Worm (Caenorhabditis elegans): Measurements from ENCODE around the gene ubc-22.

Gene ubc-22

DNA sequence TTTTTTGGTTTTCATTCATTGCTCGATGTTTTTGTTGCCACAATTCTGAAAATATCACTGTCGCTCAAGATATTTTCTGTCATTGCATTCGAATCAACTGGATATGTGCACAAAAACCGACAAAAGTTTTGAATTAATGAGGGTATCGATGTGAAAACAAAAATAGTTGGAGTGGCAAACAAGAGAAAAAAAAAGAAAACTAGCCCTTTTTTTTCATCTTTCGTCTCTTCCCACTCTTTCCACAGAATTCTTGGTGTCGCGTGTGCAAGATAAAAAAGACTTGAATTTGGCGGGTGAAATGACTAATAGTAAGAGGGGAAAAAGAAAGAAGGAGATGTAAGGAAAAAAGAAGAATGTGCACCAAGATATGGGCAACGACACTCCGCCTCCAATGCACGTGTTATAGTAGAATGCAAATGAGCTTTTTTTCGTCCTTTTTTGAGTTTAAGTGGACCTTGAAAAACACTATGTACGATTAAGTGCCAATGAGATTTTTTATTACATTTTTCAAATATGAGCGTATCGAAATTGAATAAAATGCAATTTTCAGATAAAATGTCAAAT is at the start of gene ubc-22, which contains the start of gene ubc-21:
Gene ubc-22 (minus strand): TSS at position 51 of the 564 bp plus-strand sequence.
Gene ubc-21 (plus strand): TSS at position 514 of the 564 bp plus-strand sequence.
- TF ChIP-seq ceh-82 (tag; optimal IDR thresholded peaks at IDR 0.05): no peak
- no peak for TF ChIP-seq ZK546.5 (tag; optimal IDR thresholded peaks at IDR 0.05)
- TF ChIP-seq crh-2 (tag; optimal IDR thresholded peaks at IDR 0.05): no peak
- TF ChIP-seq elt-3 (tag; optimal IDR thresholded peaks at IDR 0.05): no peak
- no peak for TF ChIP-seq blmp-1 (tag; optimal IDR thresholded peaks at IDR 0.05; ENCODE audit: insufficient read depth)
- TF ChIP-seq mdl-1 (tag; optimal IDR thresholded peaks at IDR 0.05): peak in 1 of 2 experiments; percentile 72
- TF ChIP-seq nhr-21 (tag; optimal IDR thresholded peaks at IDR 0.05): no peak
- TF ChIP-seq nhr-129 (tag; optimal IDR thresholded peaks at IDR 0.05): peak; percentile 14
- no peak for TF ChIP-seq nhr-10 (tag; optimal IDR thresholded peaks at IDR 0.05)
- TF ChIP-seq ztf-4 (tag; optimal IDR thresholded peaks at IDR 0.05): no peak
- no peak for TF ChIP-seq Y55F3AM.14 (GFP tag; optimal IDR thresholded peaks at IDR 0.05)
- peak; percentile 5 for TF ChIP-seq zag-1 (tag; optimal IDR thresholded peaks at IDR 0.05)
- TF ChIP-seq unc-39 (tag; optimal IDR thresholded peaks at IDR 0.05): no peak
- peak; percentile 67 for TF ChIP-seq unc-55 (GFP tag; optimal IDR thresholded peaks at IDR 0.05)
- TF ChIP-seq mab-5 (tag; optimal IDR thresholded peaks at IDR 0.05): no peak
- no peak for TF ChIP-seq nhr-23 (tag; optimal IDR thresholded peaks at IDR 0.05)
- TF ChIP-seq C34F6.9 (tag; optimal IDR thresholded peaks at IDR 0.05): peak; percentile 47
- no peak for TF ChIP-seq ceh-16 (tag; optimal IDR thresholded peaks at IDR 0.05)
- no peak for TF ChIP-seq dmd-4 (tag; optimal IDR thresholded peaks at IDR 0.05)

DNA sequence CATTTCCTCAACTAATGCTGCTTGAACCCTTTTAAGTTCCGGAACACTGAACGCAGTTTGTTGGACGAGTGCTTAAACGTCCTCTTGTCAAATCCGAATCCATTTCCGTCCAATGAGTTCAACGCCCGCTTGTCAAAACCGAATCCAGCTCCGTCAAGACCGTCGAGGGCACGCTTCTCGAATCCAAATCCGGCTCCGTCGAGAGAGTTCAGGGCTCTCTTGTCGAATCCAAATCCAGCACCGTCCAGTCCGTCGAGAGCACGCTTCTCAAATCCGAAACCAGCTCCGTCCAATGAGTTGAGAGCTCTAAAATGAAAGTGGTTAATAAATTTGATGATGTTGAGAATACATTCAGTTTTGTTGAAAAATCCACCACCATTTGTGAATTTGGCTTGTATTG is 48.8 kb upstream of the ubc-22 start:
- TF ChIP-seq alr-1 (tag; optimal IDR thresholded peaks at IDR 0.05) (no peak), nhr-129 (tag; optimal IDR thresholded peaks at IDR 0.05) (no peak), mab-5 (tag; optimal IDR thresholded peaks at IDR 0.05) (no peak), lin-13 (GFP tag; optimal IDR thresholded peaks at IDR 0.05) (no peak), C34F6.9 (tag; optimal IDR thresholded peaks at IDR 0.05) (no peak), lsy-2 (tag; optimal IDR thresholded peaks at IDR 0.05) (no peak), peb-1 (tag; optimal IDR thresholded peaks at IDR 0.05) (no peak), zag-1 (tag; optimal IDR thresholded peaks at IDR 0.05) (no peak), gmeb-1 (tag; optimal IDR thresholded peaks at IDR 0.05) (no peak), unc-39 (tag; optimal IDR thresholded peaks at IDR 0.05) (no peak), unc-62 (GFP tag; optimal IDR thresholded peaks at IDR 0.05) (no peak), nhr-10 (tag; optimal IDR thresholded peaks at IDR 0.05) (no peak), Y55F3AM.14 (GFP tag; optimal IDR thresholded peaks at IDR 0.05) (no peak), lin-11 (tag; optimal IDR thresholded peaks at IDR 0.05) (no peak), nhr-11 (tag; optimal IDR thresholded peaks at IDR 0.05) (no peak), lin-39 (tag; optimal IDR thresholded peaks at IDR 0.05) (no peak), sem-4 (tag; optimal IDR thresholded peaks at IDR 0.05) (no peak), skn-1 (tag; optimal IDR thresholded peaks at IDR 0.05) (no peak), dmd-4 (tag; optimal IDR thresholded peaks at IDR 0.05) (no peak), mbf-1 (tag; optimal IDR thresholded peaks at IDR 0.05) (no peak)

DNA sequence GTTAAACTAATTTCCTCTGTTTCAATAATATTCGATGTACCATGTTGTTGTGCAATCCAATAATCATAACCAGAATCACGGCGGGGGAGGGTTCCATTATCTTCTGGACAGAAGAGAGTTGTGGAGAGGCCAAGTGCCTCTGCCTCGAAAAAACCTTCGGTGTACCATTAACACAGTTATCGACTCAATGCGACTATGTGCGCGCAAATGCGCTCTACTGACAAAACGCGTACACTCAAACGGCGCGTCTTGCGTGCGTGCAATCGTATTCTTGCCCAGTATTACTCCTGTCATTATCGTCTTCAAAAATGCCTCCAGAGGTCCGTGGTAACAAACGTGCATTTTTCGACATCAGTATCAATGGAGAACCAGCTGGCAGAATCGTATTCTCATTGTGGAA is 42.1 kb upstream of the ubc-22 start, which contains the start of gene cyn-8:
Gene cyn-8 (plus strand): TSS at position 217 of the 400 bp plus-strand sequence.
- TF ChIP-seq unc-55 (GFP tag; optimal IDR thresholded peaks at IDR 0.05) (peak; percentile 55), nhr-237 (tag; optimal IDR thresholded peaks at IDR 0.05) (no peak), sma-9 (GFP tag; optimal IDR thresholded peaks at IDR 0.05) (no peak), sma-9 (tag; optimal IDR thresholded peaks at IDR 0.05) (no peak), snpc-4 (tag; optimal IDR thresholded peaks at IDR 0.05) (no peak), lin-11 (tag; optimal IDR thresholded peaks at IDR 0.05) (peak; percentile 33), elt-3 (tag; optimal IDR thresholded peaks at IDR 0.05) (no peak), nhr-6 (tag; optimal IDR thresholded peaks at IDR 0.05) (no peak), peb-1 (tag; optimal IDR thresholded peaks at IDR 0.05) (no peak), F13H6.1 (tag; optimal IDR thresholded peaks at IDR 0.05) (no peak), nhr-77 (tag; optimal IDR thresholded peaks at IDR 0.05) (no peak), C34F6.9 (tag; optimal IDR thresholded peaks at IDR 0.05) (peak; percentile 39), elt-1 (tag; optimal IDR thresholded peaks at IDR 0.05) (no peak), ceh-16 (tag; optimal IDR thresholded peaks at IDR 0.05) (no peak), nhr-21 (tag; optimal IDR thresholded peaks at IDR 0.05) (no peak), zag-1 (tag; optimal IDR thresholded peaks at IDR 0.05) (no peak), nhr-129 (tag; optimal IDR thresholded peaks at IDR 0.05) (peak; percentile 75), mbf-1 (tag; optimal IDR thresholded peaks at IDR 0.05) (no peak), nhr-25 (tag; optimal IDR thresholded peaks at IDR 0.05) (no peak), alr-1 (tag; optimal IDR thresholded peaks at IDR 0.05) (no peak), mab-5 (tag; optimal IDR thresholded peaks at IDR 0.05) (no peak), lin-39 (tag; optimal IDR thresholded peaks at IDR 0.05) (no peak), unc-62 (GFP tag; optimal IDR thresholded peaks at IDR 0.05) (no peak), unc-39 (tag; optimal IDR thresholded peaks at IDR 0.05) (no peak), ztf-11 (tag; optimal IDR thresholded peaks at IDR 0.05) (no peak), ZK546.5 (tag; optimal IDR thresholded peaks at IDR 0.05) (no peak), sem-4 (tag; optimal IDR thresholded peaks at IDR 0.05) (no peak), lin-13 (GFP tag; optimal IDR thresholded peaks at IDR 0.05) (no peak), crh-2 (tag; optimal IDR thresholded peaks at IDR 0.05) (peak; percentile 18), blmp-1 (tag; optimal IDR thresholded peaks at IDR 0.05; ENCODE audit: insufficient read depth) (no peak)

Measured in whole organism, L2 larva.